Worm (Caenorhabditis elegans): ENCODE results near the gene hum-4.

DNA sequence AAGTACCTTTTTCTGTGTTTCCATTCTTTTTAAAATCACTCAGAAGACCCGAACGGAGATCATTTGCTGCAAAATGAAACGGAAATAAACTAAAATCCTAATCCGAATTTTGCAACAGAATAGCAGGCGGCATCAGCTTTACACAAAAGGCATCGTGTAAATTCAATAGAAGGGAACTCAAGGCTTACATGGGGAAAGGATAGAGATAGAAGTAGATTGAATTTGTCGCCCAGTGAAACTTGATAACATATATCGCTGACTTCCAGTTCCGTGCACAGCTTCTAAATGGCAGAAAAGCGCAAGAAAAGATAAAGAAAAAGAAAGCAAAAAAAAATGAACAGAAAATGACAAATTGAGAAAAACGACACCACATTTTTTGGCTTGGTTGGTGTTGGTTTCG is 27.5 kb downstream of the hum-4 start, which contains the start of gene slo-2:
- TF ChIP-seq ama-1 (optimal IDR thresholded peaks at IDR 0.05) (no peak), lin-39 (tag; optimal IDR thresholded peaks at IDR 0.05) (no peak), snpc-4 (tag; optimal IDR thresholded peaks at IDR 0.05) (no peak), lsy-2 (tag; optimal IDR thresholded peaks at IDR 0.05) (no peak), blmp-1 (tag; optimal IDR thresholded peaks at IDR 0.05; ENCODE audit: insufficient read depth) (no peak), mbf-1 (tag; optimal IDR thresholded peaks at IDR 0.05) (no peak), gmeb-1 (tag; optimal IDR thresholded peaks at IDR 0.05) (no peak), unc-62 (GFP tag; optimal IDR thresholded peaks at IDR 0.05) (no peak), nhr-11 (tag; optimal IDR thresholded peaks at IDR 0.05) (no peak), C34F6.9 (tag; optimal IDR thresholded peaks at IDR 0.05) (no peak), Y55F3AM.14 (GFP tag; optimal IDR thresholded peaks at IDR 0.05) (no peak), R02D3.7 (tag; optimal IDR thresholded peaks at IDR 0.05) (no peak), zag-1 (tag; optimal IDR thresholded peaks at IDR 0.05) (no peak), mab-5 (tag; optimal IDR thresholded peaks at IDR 0.05) (no peak)

All from whole organism, L2 larva.